Worm (Caenorhabditis elegans) whole organism, L2 larva: ENCODE measurements around the gene C03E10.1.
A peak's percentile ranks its signal among the peaks of the same experiment; 100 is the strongest.

ENCODE experiments used
- C34F6.9 ChIP-seq: fragments of 150-350 bp; optimal IDR thresholded peaks from 2 replicates; lab custom pipeline; 2014; ENCODE audit warnings: missing biosample characterization, missing genetic modification characterization
- F13H6.1 ChIP-seq: sonication (generic microtip); optimal IDR thresholded peaks from 2 replicates; lab custom pipeline; 2016; ENCODE audit warnings: missing genetic modification characterization, missing compliant biosample characterization
- R02D3.7 ChIP-seq: fragments of 150-350 bp; optimal IDR thresholded peaks from 2 replicates; lab custom pipeline; 2014; ENCODE audit warnings: missing biosample characterization, missing genetic modification characterization
- Y55F3AM.14 ChIP-seq: fragments of 200-800 bp; sonication (Bioruptor generic); optimal IDR thresholded peaks from 2 replicates; lab custom pipeline; 2018; ENCODE audit warnings: mild to moderate bottlenecking, missing genetic modification characterization, missing compliant biosample characterization
- alr-1 ChIP-seq: fragments of 150-350 bp; optimal IDR thresholded peaks from 2 replicates; lab custom pipeline; 2014; ENCODE audit warnings: missing biosample characterization, missing genetic modification characterization
- aly-2 ChIP-seq: fragments of 150-350 bp; optimal IDR thresholded peaks from 2 replicates; lab custom pipeline; 2014; ENCODE audit warnings: missing biosample characterization, missing genetic modification characterization
- blmp-1 ChIP-seq: sonication (generic microtip); optimal IDR thresholded peaks from 2 replicates; lab custom pipeline; 2017; ENCODE audit warnings: missing genetic modification characterization, mild to moderate bottlenecking, missing compliant biosample characterization, antibody characterized with exemption, moderate library complexity; ENCODE audit not compliant: insufficient read depth
- ceh-16 ChIP-seq: fragments of 150-350 bp; optimal IDR thresholded peaks from 2 replicates; lab custom pipeline; 2014; ENCODE audit warnings: missing biosample characterization, missing genetic modification characterization
- ceh-82 ChIP-seq: fragments of 150-350 bp; optimal IDR thresholded peaks from 2 replicates; lab custom pipeline; 2014; ENCODE audit warnings: missing biosample characterization, missing genetic modification characterization
- dmd-4 ChIP-seq: sonication (generic microtip); optimal IDR thresholded peaks from 2 replicates; lab custom pipeline; 2017; ENCODE audit warnings: missing biosample characterization, missing genetic modification characterization
- egl-27 ChIP-seq: sonication (generic microtip); optimal IDR thresholded peaks from 3 replicates; lab custom pipeline; 2017; ENCODE audit warnings: missing biosample characterization, missing genetic modification reagents, missing genetic modification characterization
- elt-3 ChIP-seq: sonication (generic microtip); optimal IDR thresholded peaks from 2 replicates; lab custom pipeline; 2017; ENCODE audit warnings: missing biosample characterization, missing genetic modification characterization
- fos-1 ChIP-seq: fragments of 150-350 bp; optimal IDR thresholded peaks from 2 replicates; lab custom pipeline; 2014; ENCODE audit warnings: missing biosample characterization, missing genetic modification characterization
- gmeb-1 ChIP-seq: fragments of 150-350 bp; optimal IDR thresholded peaks from 2 replicates; lab custom pipeline; 2014; ENCODE audit warnings: missing biosample characterization, missing genetic modification characterization
- lin-11 ChIP-seq: fragments of 150-350 bp; sonication (generic microtip); optimal IDR thresholded peaks from 2 replicates; lab custom pipeline; 2014; ENCODE audit warnings: missing biosample characterization, missing genetic modification characterization, inconsistent platforms, mixed read lengths
- lin-39 ChIP-seq: fragments of 150-350 bp; optimal IDR thresholded peaks from 2 replicates; lab custom pipeline; 2014; ENCODE audit warnings: missing biosample characterization, missing genetic modification reagents, missing genetic modification characterization
- lsy-2 ChIP-seq, 2 experiments: fragments of 150-350 bp in 1 of 2; sonication (generic microtip) in 1 of 2; optimal IDR thresholded peaks; 2 replicates each; lab custom pipeline; 2014 to 2017; ENCODE audit warnings: missing biosample characterization in 2 of 2, missing genetic modification characterization in 2 of 2
- mab-5 ChIP-seq: fragments of 150-350 bp; optimal IDR thresholded peaks from 2 replicates; lab custom pipeline; 2014; ENCODE audit warnings: missing biosample characterization, missing genetic modification characterization
- mbf-1 ChIP-seq: sonication (generic microtip); optimal IDR thresholded peaks from 2 replicates; lab custom pipeline; 2017; ENCODE audit warnings: missing biosample characterization, missing genetic modification characterization
- mdl-1 ChIP-seq, 2 experiments: fragments of 150-350 bp in 1 of 2; sonication (generic microtip) in 1 of 2; optimal IDR thresholded peaks; 2 replicates each; lab custom pipeline; 2017; ENCODE audit warnings: missing biosample characterization in 2 of 2, missing genetic modification characterization in 2 of 2
- nhr-10 ChIP-seq: sonication (generic microtip); optimal IDR thresholded peaks from 2 replicates; lab custom pipeline; 2017; ENCODE audit warnings: missing biosample characterization, missing genetic modification characterization
- nhr-11 ChIP-seq: fragments of 150-350 bp; optimal IDR thresholded peaks from 2 replicates; lab custom pipeline; 2014; ENCODE audit warnings: missing biosample characterization, missing genetic modification characterization
- nhr-12 ChIP-seq: fragments of 150-350 bp; optimal IDR thresholded peaks from 2 replicates; lab custom pipeline; 2014; ENCODE audit warnings: missing biosample characterization, missing genetic modification characterization
- nhr-129 ChIP-seq: fragments of 150-350 bp; optimal IDR thresholded peaks from 2 replicates; lab custom pipeline; 2014; ENCODE audit warnings: missing biosample characterization, missing genetic modification characterization
- nhr-21 ChIP-seq: fragments of 150-350 bp; optimal IDR thresholded peaks from 2 replicates; lab custom pipeline; 2014; ENCODE audit warnings: missing biosample characterization, missing genetic modification characterization
- nhr-237 ChIP-seq: fragments of 150-350 bp; optimal IDR thresholded peaks from 2 replicates; lab custom pipeline; 2014; ENCODE audit warnings: missing biosample characterization, missing genetic modification characterization
- nhr-6 ChIP-seq: fragments of 150-350 bp; optimal IDR thresholded peaks from 2 replicates; lab custom pipeline; 2014; ENCODE audit warnings: missing biosample characterization, missing genetic modification characterization
- nhr-77 ChIP-seq: fragments of 150-350 bp; optimal IDR thresholded peaks from 2 replicates; lab custom pipeline; 2014; ENCODE audit warnings: missing biosample characterization, missing genetic modification characterization
- peb-1 ChIP-seq: fragments of 150-350 bp; optimal IDR thresholded peaks from 2 replicates; lab custom pipeline; 2014; ENCODE audit warnings: missing biosample characterization, missing genetic modification characterization
- sem-4 ChIP-seq: fragments of 150-350 bp; optimal IDR thresholded peaks from 2 replicates; lab custom pipeline; 2014; ENCODE audit warnings: missing biosample characterization, missing genetic modification reagents, missing genetic modification characterization
- skn-1 ChIP-seq: sonication (generic microtip); optimal IDR thresholded peaks from 2 replicates; lab custom pipeline; 2017; ENCODE audit warnings: missing biosample characterization, missing genetic modification characterization
- sma-3 ChIP-seq: sonication (generic microtip); optimal IDR thresholded peaks from 2 replicates; lab custom pipeline; 2016; ENCODE audit warnings: missing genetic modification reagents, missing genetic modification characterization, missing compliant biosample characterization
- sma-9 ChIP-seq, 2 experiments: fragments of 150-350 bp in 1 of 2; sonication (generic microtip) in 1 of 2; optimal IDR thresholded peaks; 2 replicates each; lab custom pipeline; 2014 to 2016; ENCODE audit warnings: missing genetic modification characterization in 2 of 2, mild to moderate bottlenecking in 1 of 2, missing biosample characterization in 1 of 2, missing compliant biosample characterization in 1 of 2, missing genetic modification reagents in 1 of 2, moderate library complexity in 1 of 2
- unc-39 ChIP-seq: fragments of 150-350 bp; optimal IDR thresholded peaks from 2 replicates; lab custom pipeline; 2014; ENCODE audit warnings: missing biosample characterization, missing genetic modification characterization
- unc-55 ChIP-seq: fragments of 150-350 bp; sonication (generic microtip); optimal IDR thresholded peaks from 3 replicates; lab custom pipeline; 2014; ENCODE audit warnings: missing biosample characterization, missing genetic modification reagents, missing genetic modification characterization
- unc-62 ChIP-seq: fragments of 150-350 bp; optimal IDR thresholded peaks from 2 replicates; lab custom pipeline; 2014; ENCODE audit warnings: missing biosample characterization, missing genetic modification reagents, missing genetic modification characterization
- ztf-11 ChIP-seq: sonication (generic microtip); optimal IDR thresholded peaks from 2 replicates; lab custom pipeline; 2017; ENCODE audit warnings: missing biosample characterization, missing genetic modification characterization
- ztf-4 ChIP-seq: fragments of 150-350 bp; optimal IDR thresholded peaks from 2 replicates; lab custom pipeline; 2014; ENCODE audit warnings: missing biosample characterization, missing genetic modification characterization

Gene C03E10.1

DNA sequence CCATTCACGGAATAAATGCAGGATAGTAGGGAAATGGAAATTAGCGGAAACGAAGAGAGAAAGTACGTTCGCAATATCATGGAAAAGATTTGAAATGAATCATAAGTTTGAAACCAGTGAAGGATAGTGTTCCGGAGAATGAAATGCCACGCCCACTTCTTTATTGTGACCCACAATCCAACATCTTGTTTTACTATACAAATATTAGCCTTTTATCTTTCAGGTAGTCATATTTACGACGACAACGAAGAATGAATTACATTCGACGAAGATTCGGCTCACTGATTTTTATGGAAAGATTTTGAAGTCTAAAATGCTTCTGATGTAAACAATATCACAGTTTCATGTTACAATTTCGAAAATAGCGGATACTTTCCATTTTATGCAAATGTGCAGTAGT lies 25.8 kb downstream of the C03E10.1 start, which contains the start of gene cutl-18:
cutl-18 (minus strand) TSS at position 101 of the 400 bp plus-strand sequence.
- TF ChIP-seq unc-55 (GFP tag; lab: Kevin White, UChicago) (no peak), alr-1 (no peak), lin-11 (tag; lab: Kevin White, UChicago) (no peak), mdl-1 (tag; optimal IDR thresholded peaks at IDR 0.05; lab: Kevin White, UChicago) (no peak), sem-4 (tag; lab: Kevin White, UChicago) (no peak), F13H6.1 (no peak), egl-27 (no peak), nhr-10 (tag; lab: Kevin White, UChicago) (no peak), ceh-16 (tag; lab: Kevin White, UChicago) (no peak), nhr-77 (tag; lab: Kevin White, UChicago) (no peak), fos-1 (tag; lab: Kevin White, UChicago) (no peak)

DNA sequence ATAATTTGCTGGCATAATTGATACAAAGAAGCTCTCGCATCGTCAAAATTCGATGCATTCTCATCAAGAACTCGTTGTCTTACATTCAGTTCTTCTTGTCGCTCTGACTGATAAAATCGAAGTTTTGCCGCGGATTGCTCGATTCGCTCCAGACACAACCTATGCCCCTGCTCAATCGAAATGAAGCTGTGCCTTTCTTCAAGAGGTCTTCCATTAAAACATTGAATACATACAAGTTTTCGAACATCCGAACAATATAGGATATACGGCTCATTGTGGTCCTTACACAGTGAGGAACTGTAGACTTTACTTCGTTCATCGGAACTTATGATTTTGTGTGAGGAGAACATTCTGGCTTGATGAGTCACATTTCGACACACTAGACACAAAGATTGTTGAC lies 29.9 kb downstream of the C03E10.1 start:
- TF ChIP-seq nhr-21 (tag; lab: Kevin White, UChicago) = no peak
- no peak for TF ChIP-seq C34F6.9 (tag; lab: Kevin White, UChicago)
- no peak for TF ChIP-seq mdl-1 (tag; optimal IDR thresholded peaks at IDR 0.05; lab: Kevin White, UChicago)
- no peak for TF ChIP-seq peb-1
- TF ChIP-seq Y55F3AM.14 (GFP tag; lab: Kevin White, UChicago) = no peak
- TF ChIP-seq aly-2 (tag; lab: Kevin White, UChicago) = no peak
- TF ChIP-seq ztf-4 (tag; lab: Kevin White, UChicago) = no peak
- TF ChIP-seq nhr-237 (tag; lab: Kevin White, UChicago) = no peak
- no peak for TF ChIP-seq skn-1 (tag; lab: Kevin White, UChicago)
- no peak for TF ChIP-seq dmd-4
- no peak for TF ChIP-seq lin-11 (tag; lab: Kevin White, UChicago)
- TF ChIP-seq ztf-11 = no peak
- no peak for TF ChIP-seq sma-9 (GFP tag; optimal IDR thresholded peaks at IDR 0.05; lab: Kevin White, UChicago)
- TF ChIP-seq sma-9 (tag; optimal IDR thresholded peaks at IDR 0.05; lab: Kevin White, UChicago) = no peak
- no peak for TF ChIP-seq mbf-1 (tag; lab: Kevin White, UChicago)

DNA sequence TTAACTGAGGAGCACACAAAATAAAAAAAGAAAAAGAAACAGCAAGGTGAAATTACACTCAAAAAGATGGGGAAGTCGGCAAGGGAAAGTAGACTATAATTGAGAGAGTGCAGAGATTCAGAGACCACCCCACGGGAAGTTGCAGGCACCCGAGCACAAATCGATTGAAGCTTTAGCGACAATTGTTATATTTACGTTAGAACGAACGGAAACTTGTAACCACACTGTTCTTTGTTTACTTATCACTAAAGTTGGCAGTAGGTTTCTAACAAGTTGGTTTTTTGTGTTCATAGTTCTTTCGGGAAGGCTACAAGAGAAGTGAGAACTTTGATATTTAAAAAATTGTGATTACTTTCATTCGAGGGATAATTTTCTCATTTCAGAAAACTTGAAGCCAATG lies 30.7 kb downstream of the C03E10.1 start, which contains the start of gene F47G9.4:
F47G9.4 (minus strand) TSS at position 98 of the 400 bp plus-strand sequence.
- no peak for TF ChIP-seq nhr-6 (tag; lab: Kevin White, UChicago)
- no peak for TF ChIP-seq ceh-82 (tag; lab: Kevin White, UChicago)
- no peak for TF ChIP-seq R02D3.7 (tag; lab: Kevin White, UChicago)
- no peak for TF ChIP-seq lsy-2 (tag; optimal IDR thresholded peaks at IDR 0.05; lab: Kevin White, UChicago)
- TF ChIP-seq lin-39 (tag; lab: Kevin White, UChicago) = no peak
- TF ChIP-seq F13H6.1 = peak; percentile 50
- no peak for TF ChIP-seq nhr-12 (tag; lab: Kevin White, UChicago)
- TF ChIP-seq egl-27 = no peak
- TF ChIP-seq dmd-4 = no peak
- no peak for TF ChIP-seq unc-39 (tag; lab: Kevin White, UChicago)
- TF ChIP-seq sem-4 (tag; lab: Kevin White, UChicago) = no peak
- no peak for TF ChIP-seq ztf-4 (tag; lab: Kevin White, UChicago)
- TF ChIP-seq elt-3 (tag; lab: Kevin White, UChicago) = no peak
- peak; percentile 8 for TF ChIP-seq nhr-129 (tag; lab: Kevin White, UChicago)
- no peak for TF ChIP-seq skn-1 (tag; lab: Kevin White, UChicago)
- TF ChIP-seq, all 48 proteins: peak for 2

DNA sequence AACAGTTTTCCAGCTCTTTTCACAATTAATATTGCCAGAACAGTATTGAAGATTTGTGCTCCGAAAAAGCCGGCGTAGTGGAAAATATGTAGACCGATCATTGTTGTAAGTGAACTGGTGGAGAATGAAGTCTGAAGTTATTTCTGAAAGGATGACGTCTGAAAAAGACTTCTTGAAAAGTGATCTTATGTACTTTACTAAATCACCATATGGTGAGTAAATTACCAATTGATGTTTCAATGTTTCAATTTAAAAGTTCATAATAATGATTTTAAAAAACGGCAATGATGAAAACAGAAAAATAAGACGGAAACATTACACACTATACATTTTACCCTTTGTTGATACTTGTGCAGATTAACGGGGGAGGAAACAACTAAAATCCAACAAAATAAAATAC lies 32.7 kb downstream of the C03E10.1 start, which contains the start of gene str-141:
str-141 (minus strand) TSS at position 101 of the 400 bp plus-strand sequence.
- no peak for TF ChIP-seq sma-3
- no peak for TF ChIP-seq lin-39 (tag; lab: Kevin White, UChicago)
- no peak for TF ChIP-seq R02D3.7 (tag; lab: Kevin White, UChicago)
- TF ChIP-seq nhr-129 (tag; lab: Kevin White, UChicago) = no peak
- TF ChIP-seq nhr-11 (tag; lab: Kevin White, UChicago) = no peak
- no peak for TF ChIP-seq ztf-4 (tag; lab: Kevin White, UChicago)
- no peak for TF ChIP-seq skn-1 (tag; lab: Kevin White, UChicago)
- TF ChIP-seq ztf-11 = no peak
- TF ChIP-seq lsy-2 (tag; optimal IDR thresholded peaks at IDR 0.05; lab: Kevin White, UChicago) = no peak
- TF ChIP-seq mab-5 (tag; lab: Kevin White, UChicago) = no peak
- TF ChIP-seq blmp-1 (tag; lab: Kevin White, UChicago) = no peak
- TF ChIP-seq unc-55 (GFP tag; lab: Kevin White, UChicago) = no peak
- TF ChIP-seq gmeb-1 (tag; lab: Kevin White, UChicago) = no peak
- TF ChIP-seq sem-4 (tag; lab: Kevin White, UChicago) = no peak
- TF ChIP-seq nhr-237 (tag; lab: Kevin White, UChicago) = no peak
- no peak for TF ChIP-seq fos-1 (tag; lab: Kevin White, UChicago)
- TF ChIP-seq elt-3 (tag; lab: Kevin White, UChicago) = no peak
- no peak for TF ChIP-seq ceh-16 (tag; lab: Kevin White, UChicago)
- no peak for TF ChIP-seq C34F6.9 (tag; lab: Kevin White, UChicago)
- no peak for TF ChIP-seq unc-62 (GFP tag; lab: Kevin White, UChicago)
